Worm (Caenorhabditis elegans) whole organism, L4 larva: ENCODE results near the gene cept-1.

Experiments
- Y105C5A.15 ChIP-seq: fragments of 200-800 bp; sonication (Bioruptor generic); IDR thresholded peaks from 2 replicates; pipeline ENCODE4 v1.3.6; 2022; ENCODE audit warnings: missing genetic modification characterization, missing compliant biosample characterization
- aha-1 ChIP-seq: fragments of 150-350 bp; peaks from one replicate; lab custom pipeline; 2014; ENCODE audit warnings: missing biosample characterization, missing genetic modification characterization
- arid-1 ChIP-seq: fragments of 200-800 bp; sonication (Bioruptor generic); conservative IDR thresholded peaks from 2 replicates; pipeline ENCODE4 v1.3.6; 2022; ENCODE audit warnings: missing genetic modification reagents, missing genetic modification characterization, missing compliant biosample characterization
- ceh-28 ChIP-seq: fragments of 150-350 bp; optimal IDR thresholded peaks from 2 replicates; lab custom pipeline; 2014; ENCODE audit warnings: missing biosample characterization, missing genetic modification reagents, missing genetic modification characterization
- madf-9 ChIP-seq: fragments of 200-800 bp; sonication (Bioruptor generic); conservative IDR thresholded peaks from 2 replicates; pipeline ENCODE4 v1.3.6; 2022; ENCODE audit warnings: missing genetic modification reagents, missing genetic modification characterization, missing compliant biosample characterization
- mxl-3 ChIP-seq: fragments of 200-800 bp; sonication (Bioruptor generic); optimal IDR thresholded peaks from 2 replicates; lab custom pipeline; 2018; ENCODE audit warnings: mild to moderate bottlenecking, missing genetic modification characterization, missing compliant biosample characterization
- sdz-12 ChIP-seq: fragments of 200-800 bp; sonication (Bioruptor generic); optimal IDR thresholded peaks from 2 replicates; lab custom pipeline; 2018; ENCODE audit warnings: mild to moderate bottlenecking, missing genetic modification characterization, missing compliant biosample characterization
- snpc-4 ChIP-seq: fragments of 150-350 bp; optimal IDR thresholded peaks from 2 replicates; lab custom pipeline; 2014; ENCODE audit warnings: missing biosample characterization, missing genetic modification characterization

cept-1 gene

DNA sequence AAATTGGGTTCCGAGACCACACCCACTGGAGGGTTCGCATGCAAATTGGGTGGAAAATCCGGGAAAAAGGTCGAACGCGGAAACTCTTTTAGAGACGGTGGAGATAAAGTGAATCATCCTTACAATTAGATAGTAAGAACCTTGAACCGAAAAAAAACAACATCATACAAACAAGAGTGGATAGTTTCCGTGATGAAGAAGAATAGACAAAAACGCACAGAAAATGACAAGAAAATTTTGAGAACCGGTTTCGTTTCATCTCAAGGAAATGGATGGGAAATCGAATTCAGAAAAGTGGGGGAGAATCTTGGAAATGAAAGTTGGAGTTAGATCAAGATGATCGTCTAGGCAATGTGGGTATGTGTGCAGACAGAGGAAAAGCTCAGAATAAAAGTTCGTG, 53.5 kb downstream of the cept-1 start:
- TF ChIP-seq arid-1 (GFP tag; lab: Robert Waterston, UW) (no peak), ceh-28 (tag; lab: Kevin White, UChicago) (no peak), Y105C5A.15 (no peak), mxl-3 (GFP tag; lab: Kevin White, UChicago) (no peak), aha-1 (tag; lab: Kevin White, UChicago) (peak; percentile 23), sdz-12 (GFP tag; lab: Kevin White, UChicago) (no peak), madf-9 (GFP tag; lab: Robert Waterston, UW) (no peak), snpc-4 (no peak)
